Fruit fly (Drosophila melanogaster) whole organism, embryonic: ENCODE results near the gene Erk7.

Source experiments
- B-H2 ChIP-seq: fragments of 200-800 bp; sonication (Bioruptor generic); optimal IDR thresholded peaks from 2 replicates; lab custom pipeline; 2018; ENCODE audit warnings: missing biosample characterization, mild to moderate bottlenecking, missing genetic modification characterization
- CG31441 ChIP-seq: fragments of 200-800 bp; sonication (Bioruptor generic); IDR thresholded peaks from 2 replicates; pipeline ENCODE4 v1.3.6; 2022; ENCODE audit warnings: missing biosample characterization, missing genetic modification characterization
- HLH4C ChIP-seq: fragments of 200-800 bp; sonication (Bioruptor generic); IDR thresholded peaks from 3 replicates; pipeline ENCODE4 v1.3.6; 2022; ENCODE audit warnings: missing biosample characterization, missing genetic modification characterization; ENCODE audit not compliant: partially characterized antibody
- dmrt99B ChIP-seq: fragments of 200-800 bp; sonication (Bioruptor generic); optimal IDR thresholded peaks from 2 replicates; lab custom pipeline; 2018; ENCODE audit warnings: missing biosample characterization, mild to moderate bottlenecking, missing genetic modification characterization, moderate library complexity
- en ChIP-seq: fragments of 200-800 bp; sonication (Bioruptor generic); optimal IDR thresholded peaks from 2 replicates; lab custom pipeline; 2016; ENCODE audit warnings: missing biosample characterization, missing genetic modification characterization
- fru ChIP-seq: fragments of >200 bp; optimal IDR thresholded peaks from 2 replicates; lab custom pipeline; 2017
- her ChIP-seq: fragments of 200-800 bp; sonication (Bioruptor generic); optimal IDR thresholded peaks from 2 replicates; lab custom pipeline; 2016; ENCODE audit warnings: missing biosample characterization, missing genetic modification characterization
- run ChIP-seq: fragments of 200-800 bp; sonication (Bioruptor generic); optimal IDR thresholded peaks from 3 replicates; lab custom pipeline; 2018; ENCODE audit warnings: missing biosample characterization, mild to moderate bottlenecking, missing genetic modification characterization
- tna ChIP-seq: fragments of 200-800 bp; sonication (Bioruptor generic); IDR thresholded peaks from 2 replicates; pipeline ENCODE4 v1.3.6; 2022; ENCODE audit warnings: missing biosample characterization, missing genetic modification characterization; ENCODE audit not compliant: partially characterized antibody
- zfh2 ChIP-seq: fragments of 200-800 bp; sonication (Bioruptor generic); optimal IDR thresholded peaks from 2 replicates; lab custom pipeline; 2016; ENCODE audit warnings: missing biosample characterization, missing genetic modification characterization

DNA sequence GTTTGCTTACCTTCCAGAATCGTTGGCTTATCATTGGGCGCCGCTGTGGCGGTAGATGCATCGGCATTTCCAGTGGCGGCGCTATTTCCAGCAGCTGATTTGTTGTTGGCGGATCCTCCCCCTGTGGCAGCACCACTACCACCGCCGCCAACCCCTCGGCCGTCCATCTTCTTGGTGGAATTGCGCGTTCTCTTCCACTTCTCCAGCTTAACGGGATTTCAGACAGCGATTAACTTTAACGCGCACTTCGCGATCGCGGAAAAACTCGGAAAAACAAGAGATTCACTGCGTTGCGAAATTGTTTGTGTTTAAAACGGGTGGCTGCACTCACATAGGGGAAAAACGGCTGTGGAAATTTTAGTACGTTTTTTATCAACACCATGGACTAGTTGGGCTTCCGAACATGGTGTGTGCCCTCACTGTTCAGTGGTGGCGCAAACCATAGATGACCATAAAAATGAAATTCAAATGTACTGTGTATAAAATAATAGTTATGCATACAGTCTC lies 15.3 kb upstream of the Erk7 start, which contains the start of gene c11.1:
- TF ChIP-seq run (tag; lab: Kevin White, UChicago) (no peak), HLH4C (GFP tag; lab: Robert Waterston, UW) (peak; percentile 43; the same call in 1 of the 3 replicates), fru (lab: Kevin White, UChicago) (no peak), CG31441 (no peak), zfh2 (GFP tag; lab: Kevin White, UChicago) (no peak), tna (no peak), en (GFP tag; lab: Kevin White, UChicago) (no peak), her (GFP tag; lab: Kevin White, UChicago) (no peak), dmrt99B (no peak), B-H2 (GFP tag; lab: Kevin White, UChicago) (no peak)
